Fruit fly (Drosophila melanogaster) whole organism, prepupa: ENCODE results near the gene CG45100.

Experiments used
- Blimp-1 ChIP-seq: fragments of 200-800 bp; sonication (Bioruptor generic); optimal IDR thresholded peaks from 3 replicates; lab custom pipeline; 2017; ENCODE audit warnings: missing biosample characterization, missing genetic modification characterization, mild to moderate bottlenecking, moderate library complexity, missing genetic modification reagents
- CG3919 ChIP-seq: fragments of 200-800 bp; sonication (Bioruptor generic); optimal IDR thresholded peaks from 3 replicates; lab custom pipeline; 2016; ENCODE audit warnings: missing biosample characterization, missing genetic modification characterization
- CG6163 ChIP-seq: fragments of 200-800 bp; sonication (Bioruptor generic); IDR thresholded peaks from 3 replicates; pipeline ENCODE4 v1.3.6; 2022; ENCODE audit warnings: missing biosample characterization, missing genetic modification characterization
- Eip78C ChIP-seq: fragments of 200-800 bp; sonication (Bioruptor generic); peaks from one replicate; lab custom pipeline; 2016; ENCODE audit warnings: missing biosample characterization, missing genetic modification characterization
- Eip93F ChIP-seq: fragments of 200-800 bp; sonication (Bioruptor generic); optimal IDR thresholded peaks from 2 replicates; lab custom pipeline; 2016; ENCODE audit warnings: missing biosample characterization, mild to moderate bottlenecking, missing genetic modification characterization
- Hr39 ChIP-seq: fragments of 200-800 bp; sonication (Bioruptor generic); optimal IDR thresholded peaks from 2 replicates; lab custom pipeline; 2016; ENCODE audit warnings: missing biosample characterization, missing genetic modification characterization
- Met ChIP-seq: fragments of 200-800 bp; sonication (Bioruptor generic); optimal IDR thresholded peaks from 3 replicates; lab custom pipeline; 2016; ENCODE audit warnings: missing biosample characterization, missing genetic modification characterization
- Sox15 ChIP-seq: fragments of 200-800 bp; sonication (Bioruptor generic); optimal IDR thresholded peaks from 3 replicates; lab custom pipeline; 2016; ENCODE audit warnings: missing biosample characterization, missing genetic modification characterization
- fd85E ChIP-seq: fragments of 200-800 bp; sonication (Bioruptor generic); optimal IDR thresholded peaks from 3 replicates; lab custom pipeline; 2016; ENCODE audit warnings: missing biosample characterization, missing genetic modification characterization

- no peak for TF ChIP-seq Blimp-1
- TF ChIP-seq Met (GFP tag; lab: Kevin White, UChicago) = no peak
- TF ChIP-seq fd85E (GFP tag; lab: Kevin White, UChicago) = no peak
- no peak; the same call in 2 of the 3 replicates for TF ChIP-seq CG6163
- peak; percentile 58 for TF ChIP-seq Eip78C
- no peak for TF ChIP-seq Sox15 (GFP tag; lab: Kevin White, UChicago)
- TF ChIP-seq CG3919 = peak; percentile 8
- no peak for TF ChIP-seq Hr39
- no peak for TF ChIP-seq Eip93F
Observed at dm6 chr3R:5517002-5517875, 42.8 kb upstream of the CG45100 start, which contains the start of gene Itpr.
